Fruit fly (Drosophila melanogaster): Measurements from ENCODE around the gene BOD1.
"Not testable (repeated sequence)": the region's sequence is repeated elsewhere in the genome, so short reads cannot be mapped to it uniquely, and the experiment has no call there.

Gene BOD1

DNA sequence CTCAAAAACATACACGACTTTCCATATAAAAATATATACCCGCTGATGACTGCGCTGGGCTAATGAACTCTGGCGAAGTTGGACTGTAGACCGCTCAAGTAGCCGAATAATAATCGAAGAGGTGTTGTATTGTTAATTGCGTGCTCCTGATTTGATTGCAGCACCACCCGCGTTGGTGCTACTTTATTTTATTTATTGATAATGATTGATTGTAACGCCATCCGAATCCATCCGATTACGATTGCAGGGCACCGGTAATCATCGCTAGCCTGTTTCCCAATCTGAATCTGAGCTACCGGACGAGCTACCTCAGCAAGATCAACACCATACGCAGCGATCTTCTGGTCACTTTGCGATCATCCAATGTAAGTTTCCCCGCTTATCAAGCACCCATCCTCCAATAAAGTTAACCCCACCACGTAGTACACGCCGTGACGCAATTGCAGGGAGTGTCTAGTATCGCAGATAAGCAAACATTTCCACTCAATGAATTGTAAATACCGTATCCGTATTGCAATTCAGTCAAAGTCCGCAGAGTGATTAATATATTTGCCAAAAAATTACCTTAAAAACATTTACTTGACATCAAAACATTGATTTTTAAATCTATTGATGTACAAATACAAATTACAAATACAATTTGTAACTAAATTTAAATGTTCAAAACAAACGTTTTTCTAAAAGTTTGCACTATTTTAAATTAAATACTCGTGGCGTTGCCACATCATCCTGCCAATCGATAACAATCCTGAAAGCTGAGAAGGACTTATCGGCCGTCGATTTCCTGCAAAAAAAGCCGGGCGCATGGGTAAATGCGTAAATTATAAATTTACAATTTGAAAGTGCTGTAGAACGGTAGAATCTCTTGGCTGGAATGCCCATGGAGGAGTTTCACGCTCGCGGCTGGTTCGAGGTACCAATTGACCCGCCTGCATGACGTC is 8.8 kb upstream of the BOD1 start:
- TF ChIP-seq CG17801 (GFP tag; optimal IDR thresholded peaks at IDR 0.05; ENCODE audit: partially characterized antibody) = no peak

DNA sequence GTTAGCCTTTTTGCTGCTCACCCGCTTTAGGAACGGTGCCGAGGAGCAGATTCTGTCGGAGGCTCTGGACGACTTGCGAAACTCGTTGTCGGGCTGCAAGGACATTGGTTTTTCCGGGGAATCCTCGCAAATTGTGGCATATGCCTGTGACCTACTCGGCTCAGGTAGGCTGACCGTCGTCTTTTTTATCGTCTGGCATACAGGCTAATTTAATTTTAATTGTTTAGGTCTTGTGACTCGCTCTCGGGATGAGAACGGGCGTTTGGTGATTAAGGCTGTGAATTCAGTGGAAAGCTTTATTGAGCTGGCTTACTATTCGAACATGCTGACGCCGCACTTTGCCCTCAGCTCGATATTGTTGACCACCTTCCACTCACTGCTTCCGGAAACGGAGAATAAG is 6.6 kb upstream of the BOD1 start:
- TF ChIP-seq CG17801 (GFP tag; optimal IDR thresholded peaks at IDR 0.05; ENCODE audit: partially characterized antibody) = no peak

DNA sequence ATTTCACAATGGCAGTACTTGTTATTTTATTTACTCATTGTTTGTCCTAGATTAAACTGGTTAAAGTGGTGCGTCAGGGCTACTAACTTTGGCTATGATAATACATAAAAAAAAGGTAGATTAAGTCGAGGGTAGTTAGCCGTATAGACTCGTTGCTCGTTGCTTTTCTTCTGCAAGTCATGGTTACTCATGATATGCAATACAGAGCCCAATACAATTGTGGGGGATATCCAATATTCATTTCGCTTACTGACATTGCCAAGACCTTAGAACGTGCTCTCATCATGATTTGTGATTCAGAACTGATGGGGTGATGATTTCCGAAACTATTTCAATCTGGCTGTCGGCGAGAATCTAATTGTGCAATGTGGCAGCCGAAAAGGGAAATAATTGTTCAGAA is 7.4 kb downstream of the BOD1 start:
- no peak for TF ChIP-seq CG17801 (GFP tag; optimal IDR thresholded peaks at IDR 0.05; ENCODE audit: partially characterized antibody)

DNA sequence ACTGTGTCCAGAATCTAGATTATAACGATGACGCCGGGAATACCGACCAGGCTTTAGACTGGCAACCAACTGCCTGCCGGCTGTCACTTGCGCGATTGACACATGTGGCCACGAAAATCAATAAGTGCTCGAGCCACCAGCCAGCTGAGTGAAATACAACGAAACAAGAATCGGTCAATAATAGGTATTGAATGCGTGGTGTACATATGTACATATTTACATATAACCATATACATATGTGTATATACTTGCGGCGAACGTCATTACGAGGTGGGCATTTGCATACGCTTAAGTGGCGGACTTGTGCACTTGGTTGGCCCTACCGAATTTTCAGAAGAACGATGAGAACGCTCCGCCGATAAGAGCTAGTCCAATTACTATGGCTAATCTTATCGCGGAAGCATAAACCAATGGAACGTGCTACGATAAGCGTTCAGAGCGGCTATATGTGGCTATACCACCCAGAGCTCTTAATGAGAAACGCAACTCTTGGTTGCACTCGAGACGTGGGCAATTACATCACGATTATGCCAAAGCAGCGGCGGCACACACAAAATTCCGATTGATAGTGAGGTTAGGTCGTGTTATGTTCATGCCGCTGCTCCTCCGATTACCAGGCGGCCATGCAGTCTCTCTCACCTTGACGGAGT is 8.6 kb downstream of the BOD1 start:
- TF ChIP-seq CG17801 (GFP tag; optimal IDR thresholded peaks at IDR 0.05; ENCODE audit: partially characterized antibody) = no peak

DNA sequence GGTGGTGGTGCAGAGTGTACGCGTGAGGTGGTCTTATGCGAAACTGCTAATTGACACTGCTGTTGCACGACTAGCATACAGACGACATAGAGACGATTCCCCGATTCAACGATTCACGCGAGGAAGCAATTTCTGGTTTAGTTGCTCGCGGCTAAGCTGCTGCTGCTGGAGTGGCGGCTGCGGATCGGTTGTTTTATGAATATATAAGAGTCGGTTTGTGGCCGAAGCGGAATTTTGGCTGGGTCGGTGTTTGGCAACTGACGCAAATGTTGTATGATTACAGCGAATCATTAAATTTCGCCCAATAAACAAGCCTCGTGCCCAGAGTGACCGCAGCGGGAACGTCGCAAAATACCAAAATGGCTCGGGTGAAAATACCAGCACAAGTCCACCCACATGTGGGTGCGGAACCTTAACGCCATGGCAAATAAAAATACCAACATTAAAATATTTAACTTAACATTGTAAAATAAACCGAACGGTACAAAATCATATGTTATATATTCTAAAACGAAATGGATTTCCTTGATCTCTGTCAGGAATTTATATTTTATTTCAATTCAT is 9.7 kb downstream of the BOD1 start, which contains the start of gene mfrn:
Gene mfrn, minus strand, starts transcription at position 340 of the 564 bp plus-strand sequence.
- TF ChIP-seq CG17801 (GFP tag; optimal IDR thresholded peaks at IDR 0.05; ENCODE audit: partially characterized antibody) = no peak

DNA sequence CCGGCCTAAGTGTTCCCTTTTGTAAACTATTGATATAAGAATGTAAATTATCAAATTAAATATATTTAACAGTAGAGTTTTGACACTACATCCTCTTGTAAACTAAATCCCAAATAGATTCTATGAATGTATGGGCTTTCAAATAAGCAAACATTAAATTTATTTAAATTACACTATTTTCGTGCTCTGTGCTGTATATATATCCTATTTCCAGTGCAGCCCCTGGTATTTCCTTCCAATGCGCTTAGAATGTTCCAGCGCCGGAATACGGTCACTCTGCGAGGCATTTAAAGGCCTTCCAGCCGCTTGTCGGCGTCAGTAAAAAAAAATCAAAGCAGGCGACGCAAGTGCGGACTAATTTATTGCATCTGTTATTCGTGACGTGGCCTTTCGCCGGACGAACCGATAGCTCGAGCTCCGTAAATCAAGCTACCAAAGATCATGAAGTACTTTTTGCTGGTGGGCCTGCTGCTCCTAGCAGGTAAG is 10.4 kb downstream of the BOD1 start, which contains the start of gene Gp93:
Gene Gp93, plus strand, starts transcription at position 291 of the 486 bp plus-strand sequence.
- peak; percentile 64 for TF ChIP-seq CG17801 (GFP tag; optimal IDR thresholded peaks at IDR 0.05; ENCODE audit: partially characterized antibody)

DNA sequence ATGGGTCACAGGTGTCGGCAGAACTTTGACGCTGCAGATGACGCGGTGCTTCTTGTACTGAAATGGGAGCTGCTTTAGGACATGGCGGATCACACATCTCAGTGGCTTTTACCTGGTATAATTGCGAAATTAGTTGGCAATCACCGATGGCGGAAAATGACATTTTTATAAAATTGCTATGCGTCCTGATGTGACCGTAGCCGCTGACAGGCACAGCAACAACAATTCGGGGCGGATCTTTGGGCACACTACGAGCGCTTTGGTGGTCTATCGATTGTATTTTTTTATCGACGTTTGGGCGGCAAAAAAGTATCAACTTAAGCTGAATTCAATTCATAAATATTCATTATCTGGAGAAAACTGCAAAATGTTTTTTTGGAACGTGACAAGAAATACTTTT is 15.8 kb downstream of the BOD1 start, which contains the start of gene CG4951:
Gene CG4951, minus strand, starts transcription at position 223 of the 400 bp plus-strand sequence.
- no peak for TF ChIP-seq CG17801 (GFP tag; optimal IDR thresholded peaks at IDR 0.05; ENCODE audit: partially characterized antibody)

DNA sequence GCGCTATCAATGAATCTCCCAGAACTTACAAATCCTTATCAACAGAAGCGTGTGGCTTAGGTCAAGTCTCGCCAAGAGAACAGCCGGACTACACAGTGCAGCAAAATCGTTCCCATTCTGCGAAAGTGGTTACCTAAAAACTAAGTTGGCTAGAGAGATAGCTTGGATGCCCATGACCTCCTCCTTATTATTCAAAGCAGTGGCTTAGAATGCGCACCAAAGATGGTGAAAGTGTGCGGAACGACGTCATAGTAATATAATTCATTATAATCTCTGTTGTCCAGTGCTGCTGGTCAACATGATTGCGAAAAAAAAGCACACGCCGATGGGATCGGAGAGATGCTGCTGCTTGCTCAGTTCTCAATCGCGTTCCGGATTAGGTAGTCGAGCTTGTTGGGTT is 16.5 kb downstream of the BOD1 start, which contains the start of gene Nep7:
Gene Nep7, plus strand, starts transcription at position 385 of the 400 bp plus-strand sequence.
- no peak for TF ChIP-seq CG17801 (GFP tag; optimal IDR thresholded peaks at IDR 0.05; ENCODE audit: partially characterized antibody)

DNA sequence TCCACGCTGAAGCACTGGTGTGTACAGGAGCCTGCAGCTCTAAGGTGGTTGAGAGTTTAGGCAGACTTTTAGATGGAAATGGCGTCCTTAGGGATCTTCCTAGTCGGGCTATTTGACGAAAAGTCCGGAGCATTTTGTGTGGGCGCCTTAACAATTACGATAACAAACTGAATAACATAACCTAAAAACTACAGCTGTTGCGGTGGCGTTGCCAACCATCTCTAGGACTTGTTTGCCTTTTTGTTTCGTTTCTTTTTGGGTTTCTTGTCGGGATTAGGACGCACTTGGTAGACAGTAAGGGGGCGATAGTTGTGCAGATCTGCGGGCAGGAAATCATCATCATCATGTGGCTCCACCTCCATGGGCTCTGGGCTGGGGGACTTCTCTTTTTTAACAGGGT is 19.9 kb downstream of the BOD1 start:
- TF ChIP-seq CG17801 (GFP tag; optimal IDR thresholded peaks at IDR 0.05; ENCODE audit: partially characterized antibody) = no peak

DNA sequence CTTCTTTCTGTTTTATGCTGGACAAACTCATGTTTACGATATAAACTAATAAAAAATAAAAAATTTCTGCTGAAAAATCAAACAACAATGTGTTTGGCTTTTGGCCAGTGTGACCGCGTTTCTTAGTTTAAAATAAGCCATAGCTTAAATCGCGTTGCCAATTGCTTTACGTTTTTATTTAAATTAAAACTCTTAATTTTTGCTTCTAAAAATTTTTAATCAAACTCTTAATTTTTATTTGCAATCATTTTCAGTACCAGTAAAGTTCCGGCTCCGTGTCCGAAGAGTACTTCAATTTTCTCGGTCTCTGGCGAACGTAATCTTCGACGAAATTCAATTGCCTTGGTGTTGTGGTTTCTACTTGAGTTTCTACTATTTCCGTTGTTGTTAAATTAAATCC is 21.1 kb downstream of the BOD1 start, which contains the start of the genes CG42487 and CG4884:
Gene CG42487, minus strand, starts transcription at position 101 of the 400 bp plus-strand sequence.
Gene CG4884, minus strand, starts transcription at position 101 of the 400 bp plus-strand sequence.
- TF ChIP-seq CG17801 (GFP tag; optimal IDR thresholded peaks at IDR 0.05; ENCODE audit: partially characterized antibody) = not testable (repeated sequence)

DNA sequence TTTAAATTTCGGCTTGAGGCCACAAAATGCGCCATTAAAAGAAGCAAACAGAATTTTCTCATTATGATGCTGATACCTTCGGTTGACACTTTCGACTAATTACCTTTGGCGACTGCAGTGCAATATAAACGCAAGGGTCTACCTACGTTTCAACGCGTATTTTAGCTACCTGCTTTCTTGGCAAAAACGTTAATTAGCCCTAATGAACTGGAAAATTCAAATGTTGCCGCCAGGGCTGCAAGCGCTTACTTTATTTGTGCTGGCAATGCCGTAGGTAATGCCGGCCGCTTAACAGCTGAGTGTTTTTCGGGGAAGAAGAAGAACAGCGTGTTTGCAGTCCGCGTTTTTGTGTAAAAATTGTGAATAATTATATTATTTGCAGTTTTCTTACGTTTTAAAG is 22.4 kb downstream of the BOD1 start, which contains the start of gene CG31253:
Gene CG31253, minus strand, starts transcription at position 101 of the 400 bp plus-strand sequence.
- not testable (repeated sequence) for TF ChIP-seq CG17801 (GFP tag; optimal IDR thresholded peaks at IDR 0.05; ENCODE audit: partially characterized antibody)

DNA sequence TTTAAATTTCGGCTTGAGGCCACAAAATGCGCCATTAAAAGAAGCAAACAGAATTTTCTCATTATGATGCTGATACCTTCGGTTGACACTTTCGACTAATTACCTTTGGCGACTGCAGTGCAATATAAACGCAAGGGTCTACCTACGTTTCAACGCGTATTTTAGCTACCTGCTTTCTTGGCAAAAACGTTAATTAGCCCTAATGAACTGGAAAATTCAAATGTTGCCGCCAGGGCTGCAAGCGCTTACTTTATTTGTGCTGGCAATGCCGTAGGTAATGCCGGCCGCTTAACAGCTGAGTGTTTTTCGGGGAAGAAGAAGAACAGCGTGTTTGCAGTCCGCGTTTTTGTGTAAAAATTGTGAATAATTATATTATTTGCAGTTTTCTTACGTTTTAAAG is 25.1 kb downstream of the BOD1 start, which contains the start of the genes CG31131 and CG4849:
Gene CG31131, minus strand, starts transcription at position 101 of the 400 bp plus-strand sequence.
Gene CG4849, plus strand, starts transcription at position 297 of the 400 bp plus-strand sequence.
- TF ChIP-seq CG17801 (GFP tag; optimal IDR thresholded peaks at IDR 0.05; ENCODE audit: partially characterized antibody) = not testable (repeated sequence)

DNA sequence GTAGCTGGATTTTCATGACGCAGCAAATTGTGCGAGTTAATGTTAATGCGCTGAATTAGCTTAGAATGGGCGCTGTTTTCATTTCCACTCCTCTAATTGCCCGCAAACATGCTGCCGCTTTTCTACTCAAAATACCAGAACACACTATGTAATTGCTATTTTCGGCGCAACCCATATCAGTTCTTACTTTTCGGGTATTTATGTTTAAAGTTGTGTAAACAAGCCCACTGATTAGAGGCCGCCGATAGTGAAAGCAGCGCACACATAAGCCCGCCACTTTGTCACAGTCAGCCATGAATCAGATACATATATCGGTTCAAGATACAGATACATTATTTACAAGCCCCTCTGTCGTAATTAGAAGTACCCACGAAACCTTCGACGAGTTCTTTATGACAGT is 48.7 kb downstream of the BOD1 start:
- no peak for TF ChIP-seq CG17801 (GFP tag; optimal IDR thresholded peaks at IDR 0.05; ENCODE audit: partially characterized antibody)

DNA sequence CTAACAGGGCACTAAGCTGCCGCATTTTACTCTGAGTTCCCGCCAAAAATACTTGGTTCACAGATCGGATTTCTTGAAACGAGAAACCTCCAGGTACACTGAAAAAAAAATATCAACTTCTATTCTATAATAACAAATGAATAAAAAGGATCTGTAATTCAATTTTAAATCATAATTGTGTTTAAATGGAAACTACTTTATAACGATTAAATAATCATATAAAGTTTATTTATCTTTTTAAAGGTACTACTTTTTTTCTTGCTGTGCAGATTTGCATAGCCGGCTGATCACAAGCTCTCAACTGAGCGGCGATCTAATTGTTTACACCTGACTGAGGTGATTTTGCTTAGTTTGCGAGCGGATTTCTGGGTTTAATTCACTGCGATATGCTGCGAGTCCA is 49.3 kb downstream of the BOD1 start:
- TF ChIP-seq CG17801 (GFP tag; optimal IDR thresholded peaks at IDR 0.05; ENCODE audit: partially characterized antibody) = peak; percentile 61

DNA sequence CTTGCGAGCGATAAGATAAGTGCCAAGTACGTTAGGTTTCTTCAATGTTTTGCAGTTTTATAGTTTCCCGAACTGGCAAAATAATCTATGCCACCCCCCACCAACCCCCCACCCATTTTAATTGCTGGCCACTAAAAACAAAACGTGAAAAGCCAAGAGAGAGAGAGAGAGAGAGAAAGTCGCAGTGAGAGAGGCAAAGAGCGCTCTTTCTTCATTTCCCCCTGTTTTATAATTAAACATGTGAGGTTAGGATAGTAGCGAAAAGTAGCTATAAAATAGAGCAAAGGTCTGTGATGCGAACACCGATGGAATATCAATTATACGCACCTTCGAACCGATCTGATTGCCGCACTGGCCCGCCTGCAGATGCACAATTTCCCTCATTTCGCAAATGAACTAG is 49.7 kb downstream of the BOD1 start:
- TF ChIP-seq CG17801 (GFP tag; optimal IDR thresholded peaks at IDR 0.05; ENCODE audit: partially characterized antibody) = no peak

Measured in ovary, adult (tissue).